Worm (Caenorhabditis elegans): ENCODE results near the gene Y41D4B.4.

Gene Y41D4B.4

ce11 chrIV:1709695-1710315 is 49.9 kb downstream of the Y41D4B.4 start, which contains the start of the genes pbs-1 and K08D12.3 (continued):
- TF ChIP-seq attf-3 (GFP tag; conservative IDR thresholded peaks at IDR 0.05) (0 out of 2 replicates have a peak, but pooled peaks have one; percentile 42), nhr-27 (tag; optimal IDR thresholded peaks at IDR 0.05) (no peak), mcd-1 (GFP tag; IDR thresholded peaks at IDR 0.05) (peak; percentile 87), F52B5.7 (tag; optimal IDR thresholded peaks at IDR 0.05) (no peak), nhr-179 (tag; optimal IDR thresholded peaks at IDR 0.05) (no peak), F22D6.2 (tag; optimal IDR thresholded peaks at IDR 0.05) (no peak), dpl-1 (GFP tag; optimal IDR thresholded peaks at IDR 0.05) (peak; percentile 71), ceh-58 (GFP tag; IDR thresholded peaks at IDR 0.05) (no peak), B0035.1 (tag; optimal IDR thresholded peaks at IDR 0.05) (no peak), snpc-3.4 (tag; optimal IDR thresholded peaks at IDR 0.05) (peak; percentile 46), hrde-1 (tag; optimal IDR thresholded peaks at IDR 0.05; ENCODE audit: borderline replicate concordance) (no peak), nfya-2 (GFP tag; IDR thresholded peaks at IDR 0.05) (no peak), F33H1.4 (GFP tag; IDR thresholded peaks at IDR 0.05) (peak; percentile 81), attf-5 (GFP tag; optimal IDR thresholded peaks at IDR 0.05) (peak; percentile 16), F49E8.2 (tag; optimal IDR thresholded peaks at IDR 0.05; ENCODE audit: insufficient read depth) (peak; percentile 63), madf-8 (GFP tag; conservative IDR thresholded peaks at IDR 0.05) (0 out of 2 replicates have a peak, but pooled peaks have one; percentile 28), Y67H2A.10 (GFP tag; conservative IDR thresholded peaks at IDR 0.05) (no peak), tbx-9 (tag; optimal IDR thresholded peaks at IDR 0.05; ENCODE audit: borderline replicate concordance) (no peak), ceh-91 (GFP tag; IDR thresholded peaks at IDR 0.05) (no peak), snpc-1.1 (tag; optimal IDR thresholded peaks at IDR 0.05; ENCODE audit: insufficient read depth) (peak; percentile 17), dpff-1 (tag; optimal IDR thresholded peaks at IDR 0.05) (no peak), zfh-2 (GFP tag; conservative IDR thresholded peaks at IDR 0.05) (no peak), lin-35 (GFP tag; optimal IDR thresholded peaks at IDR 0.05) (peak in 2 of 3 experiments; percentile 7 to 87), ztf-26 (tag; optimal IDR thresholded peaks at IDR 0.05) (peak; percentile 42), let-526 (GFP tag; IDR thresholded peaks at IDR 0.05) (no peak), repo-1 (tag; optimal IDR thresholded peaks at IDR 0.05) (no peak), snpc-1.3 (tag; optimal IDR thresholded peaks at IDR 0.05; ENCODE audit: insufficient read depth) (peak; percentile 32), K11D2.4 (GFP tag; IDR thresholded peaks at IDR 0.05) (peak; percentile 51; the same call in 1 of the 2 replicates), hmg-20 (GFP tag; IDR thresholded peaks at IDR 0.05) (no peak), lir-1 (GFP tag; conservative IDR thresholded peaks at IDR 0.05) (no peak), D2030.7 (GFP tag; IDR thresholded peaks at IDR 0.05) (peak; percentile 52), B0261.1 (tag; optimal IDR thresholded peaks at IDR 0.05) (no peak), madf-3 (GFP tag; IDR thresholded peaks at IDR 0.05) (peak; percentile 31; the same call in 1 of the 2 replicates), pha-4 (tag; optimal IDR thresholded peaks at IDR 0.05) (peak; percentile 74), mel-28 (tag; optimal IDR thresholded peaks at IDR 0.05; ENCODE audit: borderline replicate concordance) (no peak), madf-6 (GFP tag; IDR thresholded peaks at IDR 0.05) (peak; percentile 72; the same call in 1 of the 2 replicates), egrh-3 (GFP tag; IDR thresholded peaks at IDR 0.05) (no peak), sptf-2 (GFP tag; optimal IDR thresholded peaks at IDR 0.05) (no peak), Y53G8AR.9 (GFP tag; conservative IDR thresholded peaks at IDR 0.05) (peak; percentile 54; the same call in 1 of the 2 replicates), snpc-4 (GFP tag; optimal IDR thresholded peaks at IDR 0.05) (no peak), snpc-4 (tag; optimal IDR thresholded peaks at IDR 0.05) (peak; percentile 20 to 69 (median 38)), ceh-27 (GFP tag; optimal IDR thresholded peaks at IDR 0.05) (peak; percentile 24), nhr-80 (tag; optimal IDR thresholded peaks at IDR 0.05) (peak; percentile 19), aptf-3 (GFP tag; IDR thresholded peaks at IDR 0.05) (no peak), mes-4 (tag; optimal IDR thresholded peaks at IDR 0.05) (no peak), zim-3 (tag; optimal IDR thresholded peaks at IDR 0.05) (no peak), C06A6.2 (GFP tag; conservative IDR thresholded peaks at IDR 0.05) (no peak; the same call in 1 of the 2 replicates)

Measured in whole organism, young adult.